Worm (Caenorhabditis elegans) whole organism, midembryonic: Measurements from ENCODE around the gene cyp-13A7.

Experiments
- T22C8.4 ChIP-seq: fragments of 200-800 bp; sonication (Bioruptor generic); IDR thresholded peaks from 2 replicates; pipeline ENCODE4 v1.3.6; 2022; ENCODE audit warnings: missing genetic modification characterization, missing compliant biosample characterization
- cog-1 ChIP-seq: sonication (generic microtip); optimal IDR thresholded peaks from 2 replicates; lab custom pipeline; 2016; ENCODE audit warnings: missing genetic modification characterization, missing compliant biosample characterization
- flt-1 ChIP-seq: fragments of 200-800 bp; sonication (Bioruptor generic); IDR thresholded peaks from 2 replicates; pipeline ENCODE4 v1.3.6; 2022; ENCODE audit warnings: missing genetic modification characterization, missing compliant biosample characterization
- klf-2 ChIP-seq: fragments of 200-800 bp; sonication (Bioruptor generic); conservative IDR thresholded peaks from 2 replicates; pipeline ENCODE4 v1.3.6; 2022; ENCODE audit warnings: missing genetic modification reagents, missing genetic modification characterization, missing compliant biosample characterization
- med-1 ChIP-seq: sonication (generic microtip); optimal IDR thresholded peaks from 2 replicates; lab custom pipeline; 2017; ENCODE audit warnings: missing genetic modification characterization, mild to moderate bottlenecking, missing compliant biosample characterization, antibody characterized with exemption, missing genetic modification reagents; ENCODE audit not compliant: insufficient read depth
- ref-1 ChIP-seq: fragments of 200-800 bp; sonication (Bioruptor generic); conservative IDR thresholded peaks from 2 replicates; pipeline ENCODE4 v1.3.6; 2022; ENCODE audit warnings: missing genetic modification reagents, missing genetic modification characterization, missing compliant biosample characterization
- tab-1 ChIP-seq: fragments of 200-800 bp; sonication (Bioruptor generic); IDR thresholded peaks from 2 replicates; pipeline ENCODE4 v1.3.6; 2022; ENCODE audit warnings: missing genetic modification characterization, missing compliant biosample characterization
- ztf-23 ChIP-seq: fragments of 200-800 bp; sonication (Bioruptor generic); IDR thresholded peaks from 2 replicates; pipeline ENCODE4 v1.3.6; 2022; ENCODE audit warnings: missing genetic modification reagents, missing genetic modification characterization, missing compliant biosample characterization
- ztf-29 ChIP-seq: fragments of 200-800 bp; sonication (Bioruptor generic); IDR thresholded peaks from 2 replicates; pipeline ENCODE4 v1.3.6; 2022; ENCODE audit warnings: missing genetic modification reagents, missing genetic modification characterization, missing compliant biosample characterization

The cyp-13A7 gene

ce11 chrII:9797664-9798063 is 5.8 kb upstream of the cyp-13A7 start, which contains the start of gene cyp-13A4:
Gene cyp-13A4 (minus strand): TSS chrII:9797740.
- TF ChIP-seq tab-1 (GFP tag; lab: Robert Waterston, UW) (no peak), T22C8.4 (GFP tag; lab: Robert Waterston, UW) (no peak), ztf-29 (no peak), cog-1 (tag; lab: Kevin White, UChicago) (no peak), klf-2 (GFP tag; lab: Robert Waterston, UW) (no peak), ref-1 (no peak), ztf-23 (GFP tag; lab: Robert Waterston, UW) (no peak), med-1 (GFP tag; lab: Kevin White, UChicago) (no peak), flt-1 (GFP tag; lab: Robert Waterston, UW) (no peak)

- TF ChIP-seq klf-2 (GFP tag; lab: Robert Waterston, UW) (no peak), cog-1 (tag; lab: Kevin White, UChicago) (no peak), med-1 (GFP tag; lab: Kevin White, UChicago) (no peak), T22C8.4 (GFP tag; lab: Robert Waterston, UW) (no peak), ztf-29 (no peak), ref-1 (no peak), ztf-23 (GFP tag; lab: Robert Waterston, UW) (no peak)
These were observed 3.2 kb upstream of the cyp-13A7 start, which contains the start of gene cyp-13A5 for ce11 chrII:9800251-9800650. Gene cyp-13A5 (minus strand): TSS chrII:9800362.

- TF ChIP-seq ref-1 (no peak), ztf-23 (GFP tag; lab: Robert Waterston, UW) (no peak), T22C8.4 (GFP tag; lab: Robert Waterston, UW) (no peak), flt-1 (GFP tag; lab: Robert Waterston, UW) (no peak), klf-2 (GFP tag; lab: Robert Waterston, UW) (no peak), ztf-29 (no peak), tab-1 (GFP tag; lab: Robert Waterston, UW) (no peak)
These were observed 778 bp upstream of the cyp-13A7 start, which contains the start of gene cyp-13A6 for ce11 chrII:9802642-9803041. Gene cyp-13A6 (minus strand): TSS chrII:9802821.

DNA sequence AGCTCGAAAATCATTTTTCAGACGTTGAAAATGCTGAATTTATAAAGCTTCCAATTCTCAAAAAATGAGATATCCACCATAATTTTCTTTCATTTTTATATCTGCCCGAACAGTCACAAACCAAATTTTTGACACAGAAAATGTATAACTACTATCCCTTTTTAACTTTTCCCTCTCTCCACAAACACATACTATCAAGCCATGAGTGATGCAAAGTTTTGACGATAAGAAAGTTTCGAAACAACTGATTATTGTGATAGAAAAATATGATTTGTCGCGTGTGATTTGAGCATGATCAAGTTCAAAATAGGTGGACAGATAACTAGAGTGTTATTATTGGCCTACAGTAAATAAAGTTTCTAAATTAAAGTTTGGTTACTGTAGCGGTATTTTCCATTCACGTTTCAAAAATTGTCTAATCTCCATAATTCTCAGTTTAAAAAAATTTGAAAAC is 4.1 kb downstream of the cyp-13A7 start, which contains the start of gene cyp-13A8:
TSS of gene cyp-13A8 (minus strand) at position 51 of the 454 bp plus-strand sequence.
- no peak for TF ChIP-seq ref-1
- no peak for TF ChIP-seq flt-1 (GFP tag; lab: Robert Waterston, UW)
- no peak for TF ChIP-seq T22C8.4 (GFP tag; lab: Robert Waterston, UW)
- TF ChIP-seq klf-2 (GFP tag; lab: Robert Waterston, UW), result no peak
- no peak for TF ChIP-seq tab-1 (GFP tag; lab: Robert Waterston, UW)
- TF ChIP-seq med-1 (GFP tag; lab: Kevin White, UChicago), result no peak
- TF ChIP-seq ztf-23 (GFP tag; lab: Robert Waterston, UW), result no peak
- TF ChIP-seq ztf-29, result no peak
- no peak for TF ChIP-seq cog-1 (tag; lab: Kevin White, UChicago)

DNA sequence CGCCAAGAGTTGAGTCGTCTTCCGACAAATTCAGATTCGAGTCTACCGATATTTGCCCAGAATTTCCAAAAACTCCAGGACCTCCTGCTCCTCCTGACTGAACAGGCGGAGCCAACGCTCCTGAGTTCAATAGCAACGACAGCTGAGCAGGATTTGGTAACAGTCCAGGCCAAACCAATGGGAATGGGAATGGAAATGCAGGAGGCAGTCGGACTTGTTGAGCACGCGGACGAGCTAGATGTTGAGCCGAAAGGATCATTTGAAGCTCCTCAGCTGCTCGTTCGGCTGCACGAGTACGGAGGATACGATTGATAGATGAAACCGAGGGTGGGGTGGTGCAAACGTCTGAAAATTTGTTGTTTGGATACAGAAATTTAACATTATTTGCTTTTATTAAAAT is 23.5 kb downstream of the cyp-13A7 start:
- TF ChIP-seq T22C8.4 (GFP tag; lab: Robert Waterston, UW), result no peak
- TF ChIP-seq ref-1, result no peak
- TF ChIP-seq cog-1 (tag; lab: Kevin White, UChicago), result no peak
- no peak for TF ChIP-seq tab-1 (GFP tag; lab: Robert Waterston, UW)
- TF ChIP-seq med-1 (GFP tag; lab: Kevin White, UChicago), result no peak
- no peak for TF ChIP-seq klf-2 (GFP tag; lab: Robert Waterston, UW)
- TF ChIP-seq ztf-29, result no peak
- no peak for TF ChIP-seq ztf-23 (GFP tag; lab: Robert Waterston, UW)
- TF ChIP-seq flt-1 (GFP tag; lab: Robert Waterston, UW), result no peak

DNA sequence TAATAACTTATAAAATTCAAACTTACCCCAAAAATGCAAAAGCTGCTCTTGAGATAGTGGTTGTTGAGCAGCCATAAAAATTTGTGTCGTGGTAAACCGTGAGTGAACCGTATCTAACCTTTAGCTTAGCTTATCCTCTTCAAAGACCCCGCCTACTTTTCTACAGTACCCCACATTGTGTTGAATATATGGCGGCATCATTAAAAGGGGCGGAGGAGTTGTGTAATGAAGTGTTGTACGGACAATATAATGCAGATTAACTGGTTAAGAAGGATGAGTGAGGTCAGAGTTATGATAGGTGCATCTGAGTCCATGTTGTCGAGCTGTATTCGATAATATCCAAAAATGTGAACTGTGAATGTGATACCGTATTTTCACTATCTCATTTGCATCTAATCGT is 24.4 kb downstream of the cyp-13A7 start, which contains the start of gene eyg-1:
TSS of gene eyg-1 (minus strand) at position 101 of the 400 bp plus-strand sequence.
- TF ChIP-seq klf-2 (GFP tag; lab: Robert Waterston, UW) (no peak), cog-1 (tag; lab: Kevin White, UChicago) (no peak), ztf-29 (no peak), flt-1 (GFP tag; lab: Robert Waterston, UW) (no peak), T22C8.4 (GFP tag; lab: Robert Waterston, UW) (no peak), ztf-23 (GFP tag; lab: Robert Waterston, UW) (no peak), ref-1 (no peak), tab-1 (GFP tag; lab: Robert Waterston, UW) (no peak), med-1 (GFP tag; lab: Kevin White, UChicago) (no peak)

ce11 chrII:9828502-9828901 is 25.1 kb downstream of the cyp-13A7 start:
- no peak for TF ChIP-seq ref-1
- no peak for TF ChIP-seq T22C8.4 (GFP tag; lab: Robert Waterston, UW)
- TF ChIP-seq flt-1 (GFP tag; lab: Robert Waterston, UW), result no peak
- TF ChIP-seq med-1 (GFP tag; lab: Kevin White, UChicago), result no peak
- no peak for TF ChIP-seq cog-1 (tag; lab: Kevin White, UChicago)

DNA sequence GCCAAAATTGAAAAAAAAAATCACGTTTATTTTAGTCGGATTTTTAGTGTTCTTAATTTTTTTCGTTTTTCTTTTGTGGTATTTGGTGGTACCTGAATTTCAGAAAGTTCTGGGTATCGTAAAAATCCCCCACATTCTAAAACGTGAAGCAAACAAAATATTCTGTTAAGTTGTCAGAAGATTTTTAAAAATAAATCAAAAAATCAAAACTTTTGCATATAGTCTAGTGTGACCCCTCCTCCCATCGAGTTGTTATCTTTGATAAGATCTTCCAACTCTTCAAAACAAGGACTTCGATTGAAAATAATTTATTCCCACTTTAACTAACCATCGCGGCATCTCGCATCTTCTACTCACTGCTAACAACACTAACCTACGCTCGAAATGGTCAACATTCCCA is 25.7 kb downstream of the cyp-13A7 start, which contains the start of gene ZK938.1:
TSS of gene ZK938.1 (plus strand) at position 301 of the 400 bp plus-strand sequence.
- TF ChIP-seq cog-1 (tag; lab: Kevin White, UChicago), result no peak
- no peak for TF ChIP-seq ref-1
- no peak for TF ChIP-seq tab-1 (GFP tag; lab: Robert Waterston, UW)
- no peak for TF ChIP-seq klf-2 (GFP tag; lab: Robert Waterston, UW)
- no peak for TF ChIP-seq ztf-23 (GFP tag; lab: Robert Waterston, UW)
- TF ChIP-seq ztf-29, result no peak
- no peak for TF ChIP-seq T22C8.4 (GFP tag; lab: Robert Waterston, UW)
- no peak for TF ChIP-seq med-1 (GFP tag; lab: Kevin White, UChicago)
- TF ChIP-seq flt-1 (GFP tag; lab: Robert Waterston, UW), result no peak

DNA sequence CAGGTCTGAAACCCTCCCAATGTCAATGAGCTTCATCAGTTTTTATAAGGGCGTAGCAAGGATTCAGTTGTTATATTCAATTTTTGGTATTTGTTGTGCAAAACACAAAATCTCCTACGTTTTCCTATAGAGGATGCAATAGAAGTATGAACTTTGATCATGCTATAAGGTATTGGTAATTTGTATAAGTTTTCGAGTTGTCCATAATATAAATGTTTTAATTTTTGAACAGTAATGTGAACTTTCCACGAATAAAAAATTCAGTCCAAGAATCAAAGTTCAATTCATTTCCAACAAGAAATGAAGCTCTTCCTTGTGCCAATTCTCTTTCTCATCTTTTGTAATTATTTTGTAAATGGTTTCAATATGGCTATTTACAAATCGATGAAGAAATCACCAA is 27.6 kb downstream of the cyp-13A7 start, which contains the start of gene ZK938.12:
TSS of gene ZK938.12 (plus strand) at position 301 of the 400 bp plus-strand sequence.
- no peak for TF ChIP-seq klf-2 (GFP tag; lab: Robert Waterston, UW)
- TF ChIP-seq ztf-29, result no peak
- no peak for TF ChIP-seq tab-1 (GFP tag; lab: Robert Waterston, UW)
- TF ChIP-seq ztf-23 (GFP tag; lab: Robert Waterston, UW), result no peak
